Worm (Caenorhabditis elegans) whole organism, early embryonic: Measurements from ENCODE around the gene rps-13.

Source experiments
- F13C5.2 ChIP-seq: sonication (generic microtip); optimal IDR thresholded peaks from 2 replicates; lab custom pipeline; 2017; ENCODE audit warnings: mild to moderate bottlenecking, missing genetic modification characterization, inconsistent platforms, missing compliant biosample characterization
- aly-1 ChIP-seq: sonication (generic microtip); optimal IDR thresholded peaks from 2 replicates; lab custom pipeline; 2016; ENCODE audit warnings: missing genetic modification characterization, missing compliant biosample characterization
- ama-1 ChIP-seq: fragments of 150-350 bp; optimal IDR thresholded peaks from 2 replicates; lab custom pipeline; 2014
- flt-1 ChIP-seq: fragments of 200-800 bp; sonication (Bioruptor generic); IDR thresholded peaks from 2 replicates; pipeline ENCODE4 v1.3.6; 2022; ENCODE audit warnings: missing genetic modification characterization, missing compliant biosample characterization
- hmbx-1 ChIP-seq: sonication (generic microtip); optimal IDR thresholded peaks from 2 replicates; lab custom pipeline; 2016; ENCODE audit warnings: mild to moderate bottlenecking, missing genetic modification characterization, missing compliant biosample characterization
- scrt-1 ChIP-seq: fragments of 200-800 bp; sonication (Bioruptor generic); IDR thresholded peaks from 2 replicates; pipeline ENCODE4 v1.3.6; 2022; ENCODE audit warnings: missing genetic modification characterization, missing compliant biosample characterization
- sea-1 ChIP-seq: fragments of 200-800 bp; sonication (Bioruptor generic); conservative IDR thresholded peaks from 2 replicates; pipeline ENCODE4 v1.3.6; 2022; ENCODE audit warnings: missing genetic modification characterization, missing compliant biosample characterization
- tbx-11 ChIP-seq: fragments of 200-800 bp; sonication (Bioruptor generic); IDR thresholded peaks from 2 replicates; pipeline ENCODE4 v1.3.6; 2022; ENCODE audit warnings: missing genetic modification characterization, missing compliant biosample characterization

DNA sequence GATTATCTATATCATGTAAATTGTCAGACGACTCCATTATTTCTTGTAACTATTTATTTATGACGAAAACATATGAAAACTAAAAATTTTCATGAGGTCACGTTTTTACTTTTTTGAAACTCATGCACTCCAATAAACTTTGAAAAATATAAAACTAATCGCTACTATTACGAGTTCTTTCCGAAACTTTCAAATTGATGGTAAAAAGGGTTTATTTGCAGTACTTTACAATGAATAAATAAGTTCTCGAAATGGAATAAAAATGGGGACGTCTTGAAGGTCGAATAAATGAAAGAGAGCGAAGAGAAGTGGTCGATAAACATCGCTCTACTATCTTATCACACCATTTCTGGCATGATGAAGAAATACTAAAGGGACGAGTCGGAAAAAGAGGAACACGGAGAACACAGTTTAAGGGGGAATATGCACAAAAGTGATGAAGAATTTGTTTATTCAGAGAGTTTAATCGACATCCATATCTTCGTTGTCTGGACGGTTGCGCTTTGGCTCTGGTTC is 34.8 kb downstream of the rps-13 start, which contains the start of gene let-767:
- TF ChIP-seq ama-1 (lab: Kevin White, UChicago) (no peak), hmbx-1 (tag; lab: Kevin White, UChicago) (no peak), tbx-11 (GFP tag; lab: Robert Waterston, UW) (no peak), scrt-1 (GFP tag; lab: Robert Waterston, UW) (no peak), flt-1 (GFP tag; lab: Robert Waterston, UW) (no peak), F13C5.2 (tag; lab: Kevin White, UChicago) (no peak), aly-1 (no peak), sea-1 (GFP tag; lab: Robert Waterston, UW) (no peak)
